Worm (Caenorhabditis elegans): ENCODE measurements around the gene srd-59.

The srd-59 gene

ce11 chrII:7168712-7169111 is 36.8 kb upstream of the srd-59 start, which contains the start of gene col-36:
Gene col-36 (minus strand): TSS chrII:7168812.
- TF ChIP-seq lin-13 (tag; optimal IDR thresholded peaks at IDR 0.05): no peak
- no peak for TF ChIP-seq ces-1 (GFP tag; optimal IDR thresholded peaks at IDR 0.05)
- no peak for TF ChIP-seq M03D4.4 (tag; optimal IDR thresholded peaks at IDR 0.05)
- no peak for TF ChIP-seq cnd-1 (tag; optimal IDR thresholded peaks at IDR 0.05)
- TF ChIP-seq bed-3 (GFP tag; optimal IDR thresholded peaks at IDR 0.05): no peak
- TF ChIP-seq ceh-43 (GFP tag; optimal IDR thresholded peaks at IDR 0.05): no peak
- TF ChIP-seq ceh-39 (tag; optimal IDR thresholded peaks at IDR 0.05): no peak
- no peak for TF ChIP-seq drap-1 (GFP tag; optimal IDR thresholded peaks at IDR 0.05)
- no peak for TF ChIP-seq ceh-83 (GFP tag; optimal IDR thresholded peaks at IDR 0.05)
- no peak for TF ChIP-seq ztf-11 (tag; optimal IDR thresholded peaks at IDR 0.05)
- no peak for TF ChIP-seq mep-1 (tag; optimal IDR thresholded peaks at IDR 0.05)
- TF ChIP-seq hlh-1 (tag; optimal IDR thresholded peaks at IDR 0.05): no peak
- no peak for TF ChIP-seq unc-62 (GFP tag; optimal IDR thresholded peaks at IDR 0.05)
- no peak for TF ChIP-seq sem-2 (GFP tag; optimal IDR thresholded peaks at IDR 0.05)
- no peak for TF ChIP-seq nhr-76 (tag; optimal IDR thresholded peaks at IDR 0.05)
- TF ChIP-seq flh-1 (GFP tag; optimal IDR thresholded peaks at IDR 0.05): no peak
- no peak for TF ChIP-seq nhr-28 (tag; optimal IDR thresholded peaks at IDR 0.05)

- no peak for TF ChIP-seq lin-32 (GFP tag; optimal IDR thresholded peaks at IDR 0.05)
- no peak for TF ChIP-seq lsy-2 (tag; optimal IDR thresholded peaks at IDR 0.05)
Observed at ce11 chrII:7171305-7171998, 34.0 kb upstream of the srd-59 start, which contains the start of gene dyf-13. Gene dyf-13 (minus strand): TSS chrII:7171355.

DNA sequence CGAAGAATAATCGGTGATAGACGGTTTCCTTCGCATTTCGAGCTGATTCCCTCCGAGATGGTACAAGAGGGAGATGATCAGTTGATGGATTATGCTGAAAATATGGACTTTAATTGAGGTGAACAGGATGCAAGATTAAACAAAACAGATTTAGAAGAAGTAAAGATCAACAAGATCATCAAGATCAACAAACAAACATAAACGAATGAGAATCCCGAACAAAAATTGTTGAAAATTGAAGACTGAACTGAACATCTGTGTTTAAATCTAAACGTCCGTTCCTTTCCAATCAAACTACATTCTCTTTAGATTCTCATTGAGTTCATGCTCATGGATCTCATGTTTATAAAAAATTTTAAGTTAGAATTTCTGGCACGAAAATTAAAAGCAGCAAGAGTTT is 30.6 kb upstream of the srd-59 start, which contains the start of gene glc-4:
Gene glc-4, minus strand, starts transcription at position 101 of the 400 bp plus-strand sequence.
- no peak for TF ChIP-seq mab-5 (tag; optimal IDR thresholded peaks at IDR 0.05)

DNA sequence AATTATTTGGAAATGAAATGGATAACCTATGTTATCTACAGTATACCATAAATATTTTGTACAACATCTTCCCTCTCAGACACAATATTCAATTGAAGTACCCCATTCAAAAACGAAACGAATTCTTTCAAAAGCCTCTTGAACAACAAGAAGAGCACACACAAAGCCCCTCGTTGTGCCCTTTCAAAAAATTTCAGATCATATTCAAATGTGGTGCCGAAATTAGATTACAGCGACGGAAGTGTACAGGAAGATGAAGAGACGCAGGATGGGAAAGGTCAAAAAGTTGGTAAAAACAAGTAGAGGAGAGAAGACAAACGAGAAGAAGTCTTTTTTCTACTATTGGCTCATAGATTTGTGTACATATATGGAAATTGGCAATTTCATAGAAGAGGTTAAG is 29.4 kb upstream of the srd-59 start:
- TF ChIP-seq ces-1 (GFP tag; optimal IDR thresholded peaks at IDR 0.05) (peak; percentile 66), flh-1 (GFP tag; optimal IDR thresholded peaks at IDR 0.05) (no peak)

DNA sequence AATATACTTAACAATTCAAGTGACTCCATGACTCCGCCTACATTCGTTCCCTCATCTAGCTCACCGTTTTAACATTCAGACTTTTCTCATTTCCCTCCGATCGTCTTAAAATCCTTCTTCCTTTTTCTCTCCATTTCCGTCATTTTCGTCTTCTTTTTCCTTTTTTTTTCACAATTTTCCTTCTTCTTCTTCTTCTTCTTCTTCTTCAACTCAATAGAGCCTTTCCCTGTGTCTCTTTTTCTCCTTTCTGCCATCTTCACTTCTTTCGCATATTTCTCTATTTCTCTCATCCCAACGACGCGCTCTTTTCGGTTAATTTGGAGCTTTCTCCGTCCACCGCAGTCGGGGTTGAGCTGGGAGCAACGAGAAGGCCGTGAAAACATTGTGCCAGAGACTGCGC is 22.9 kb upstream of the srd-59 start:
- TF ChIP-seq lsy-2 (tag; optimal IDR thresholded peaks at IDR 0.05) (no peak), nhr-12 (tag; optimal IDR thresholded peaks at IDR 0.05) (no peak), unc-62 (GFP tag; optimal IDR thresholded peaks at IDR 0.05) (no peak), ztf-11 (tag; optimal IDR thresholded peaks at IDR 0.05) (no peak), mls-2 (tag; optimal IDR thresholded peaks at IDR 0.05) (peak; percentile 7), hlh-1 (tag; optimal IDR thresholded peaks at IDR 0.05) (no peak), mep-1 (tag; optimal IDR thresholded peaks at IDR 0.05) (no peak), blmp-1 (tag; optimal IDR thresholded peaks at IDR 0.05) (no peak), zip-8 (tag; optimal IDR thresholded peaks at IDR 0.05) (no peak), lin-32 (GFP tag; optimal IDR thresholded peaks at IDR 0.05) (no peak), unc-120 (tag; optimal IDR thresholded peaks at IDR 0.05; ENCODE audit: poor library complexity, severe bottlenecking) (peak; percentile 87), ces-1 (GFP tag; optimal IDR thresholded peaks at IDR 0.05) (peak; percentile 86), sem-2 (GFP tag; optimal IDR thresholded peaks at IDR 0.05) (no peak)

ce11 chrII:7183493-7184272 is 21.8 kb upstream of the srd-59 start, which contains the start of gene pdl-1:
Gene pdl-1 (plus strand): TSS chrII:7183801.
- TF ChIP-seq cnd-1 (tag; optimal IDR thresholded peaks at IDR 0.05): peak; percentile 97
- TF ChIP-seq drap-1 (GFP tag; optimal IDR thresholded peaks at IDR 0.05): peak; percentile 98
- TF ChIP-seq ces-1 (GFP tag; optimal IDR thresholded peaks at IDR 0.05): no peak
- peak; percentile 90 for TF ChIP-seq flh-1 (GFP tag; optimal IDR thresholded peaks at IDR 0.05)
- no peak for TF ChIP-seq elt-3 (tag; optimal IDR thresholded peaks at IDR 0.05)
- TF ChIP-seq ham-2 (GFP tag; optimal IDR thresholded peaks at IDR 0.05): peak; percentile 94
- peak; percentile 45 for TF ChIP-seq unc-62 (GFP tag; optimal IDR thresholded peaks at IDR 0.05)
- no peak for TF ChIP-seq nhr-2 (tag; optimal IDR thresholded peaks at IDR 0.05)
- peak; percentile 91 for TF ChIP-seq ceh-43 (GFP tag; optimal IDR thresholded peaks at IDR 0.05)
- TF ChIP-seq sem-2 (GFP tag; optimal IDR thresholded peaks at IDR 0.05): peak; percentile 93
- peak; percentile 5 for TF ChIP-seq blmp-1 (tag; optimal IDR thresholded peaks at IDR 0.05)
- TF ChIP-seq snpc-4 (tag; optimal IDR thresholded peaks at IDR 0.05): no peak
- TF ChIP-seq sptf-1 (tag; optimal IDR thresholded peaks at IDR 0.05): peak; percentile 97
- TF ChIP-seq lin-13 (tag; optimal IDR thresholded peaks at IDR 0.05): peak; percentile 55
- peak; percentile 91 for TF ChIP-seq unc-120 (tag; optimal IDR thresholded peaks at IDR 0.05; ENCODE audit: poor library complexity, severe bottlenecking)
- TF ChIP-seq bed-3 (GFP tag; optimal IDR thresholded peaks at IDR 0.05): peak; percentile 92
- TF ChIP-seq pha-4 (tag; optimal IDR thresholded peaks at IDR 0.05): peak; percentile 84
- TF ChIP-seq lin-32 (GFP tag; optimal IDR thresholded peaks at IDR 0.05): peak; percentile 93
- peak; percentile 59 for TF ChIP-seq unc-39 (tag; optimal IDR thresholded peaks at IDR 0.05)
- peak; percentile 67 for TF ChIP-seq nhr-76 (tag; optimal IDR thresholded peaks at IDR 0.05)
- TF ChIP-seq ztf-11 (tag; optimal IDR thresholded peaks at IDR 0.05): peak; percentile 60
- no peak for TF ChIP-seq ceh-39 (tag; optimal IDR thresholded peaks at IDR 0.05)
- TF ChIP-seq nhr-12 (tag; optimal IDR thresholded peaks at IDR 0.05): no peak
- TF ChIP-seq lsy-2 (tag; optimal IDR thresholded peaks at IDR 0.05): peak; percentile 12
- no peak for TF ChIP-seq mep-1 (tag; optimal IDR thresholded peaks at IDR 0.05)
- peak; percentile 96 for TF ChIP-seq M03D4.4 (tag; optimal IDR thresholded peaks at IDR 0.05)
- TF ChIP-seq zip-8 (tag; optimal IDR thresholded peaks at IDR 0.05): no peak
- peak; percentile 98 for TF ChIP-seq mls-2 (tag; optimal IDR thresholded peaks at IDR 0.05)
- peak; percentile 43 for TF ChIP-seq nhr-28 (tag; optimal IDR thresholded peaks at IDR 0.05)
- peak; percentile 2 for TF ChIP-seq mab-5 (tag; optimal IDR thresholded peaks at IDR 0.05)
- TF ChIP-seq tbx-8 (GFP tag; optimal IDR thresholded peaks at IDR 0.05): peak; percentile 78

All from whole organism, mixed stage, embryonic.